Worm (Caenorhabditis elegans): Measurements from ENCODE around the gene ZK616.2.
"Not testable (repeated sequence)": the region's sequence is repeated elsewhere in the genome, so short reads cannot be mapped to it uniquely, and the experiment has no call there.

The ZK616.2 gene

ce11 chrIV:5397539-5397938 lies at the start of gene ZK616.2:
TSS of gene ZK616.2 (plus strand) at chrIV:5397839.
- no peak for TF ChIP-seq unc-120 (tag; optimal IDR thresholded peaks at IDR 0.05; ENCODE audit: poor library complexity, severe bottlenecking)
- no peak for TF ChIP-seq ham-2 (GFP tag; optimal IDR thresholded peaks at IDR 0.05)
- TF ChIP-seq cnd-1 (tag; optimal IDR thresholded peaks at IDR 0.05): no peak
- no peak for TF ChIP-seq mep-1 (tag; optimal IDR thresholded peaks at IDR 0.05)
- no peak for TF ChIP-seq elt-3 (tag; optimal IDR thresholded peaks at IDR 0.05)
- no peak for TF ChIP-seq lsy-2 (tag; optimal IDR thresholded peaks at IDR 0.05)
- no peak for TF ChIP-seq snpc-4 (tag; optimal IDR thresholded peaks at IDR 0.05)
- no peak for TF ChIP-seq ceh-43 (GFP tag; optimal IDR thresholded peaks at IDR 0.05)
- TF ChIP-seq lin-32 (GFP tag; optimal IDR thresholded peaks at IDR 0.05): no peak
- TF ChIP-seq flh-1 (GFP tag; optimal IDR thresholded peaks at IDR 0.05): no peak
- TF ChIP-seq bed-3 (GFP tag; optimal IDR thresholded peaks at IDR 0.05): no peak
- TF ChIP-seq mab-5 (tag; optimal IDR thresholded peaks at IDR 0.05): no peak
- no peak for TF ChIP-seq ces-1 (GFP tag; optimal IDR thresholded peaks at IDR 0.05)
- no peak for TF ChIP-seq blmp-1 (tag; optimal IDR thresholded peaks at IDR 0.05)
- TF ChIP-seq sptf-1 (tag; optimal IDR thresholded peaks at IDR 0.05): no peak

- TF ChIP-seq ceh-43, ham-2, ces-1 (GFP tag; optimal IDR thresholded peaks at IDR 0.05): not testable (repeated sequence)
These were observed 47.0 kb upstream of the ZK616.2 start, which contains the start of gene gba-4 for ce11 chrIV:5350480-5351193. TSS of gene gba-4 (minus strand) at chrIV:5350897.

- TF ChIP-seq ceh-39 (tag; optimal IDR thresholded peaks at IDR 0.05): no peak
- no peak for TF ChIP-seq mep-1 (tag; optimal IDR thresholded peaks at IDR 0.05)
- no peak for TF ChIP-seq mab-5 (tag; optimal IDR thresholded peaks at IDR 0.05)
- no peak for TF ChIP-seq ztf-11 (tag; optimal IDR thresholded peaks at IDR 0.05)
- TF ChIP-seq lin-13 (tag; optimal IDR thresholded peaks at IDR 0.05): no peak
- no peak for TF ChIP-seq lsy-2 (tag; optimal IDR thresholded peaks at IDR 0.05)
- no peak for TF ChIP-seq pha-4 (tag; optimal IDR thresholded peaks at IDR 0.05)
- no peak for TF ChIP-seq ces-1 (GFP tag; optimal IDR thresholded peaks at IDR 0.05)
- TF ChIP-seq ceh-43 (GFP tag; optimal IDR thresholded peaks at IDR 0.05): no peak
- no peak for TF ChIP-seq nhr-28 (tag; optimal IDR thresholded peaks at IDR 0.05)
- TF ChIP-seq mls-2 (tag; optimal IDR thresholded peaks at IDR 0.05): no peak
These were observed 44.3 kb upstream of the ZK616.2 start, which contains the start of gene Y4C6B.7 for ce11 chrIV:5353364-5353763. TSS of gene Y4C6B.7 (minus strand) at chrIV:5353464.

ce11 chrIV:5354124-5354523 lies 43.5 kb upstream of the ZK616.2 start, which contains the start of gene Y4C6B.1:
TSS of gene Y4C6B.1 (plus strand) at chrIV:5354488.
- peak; percentile 88 for TF ChIP-seq lsy-2 (tag; optimal IDR thresholded peaks at IDR 0.05)
- peak; percentile 18 for TF ChIP-seq mep-1 (tag; optimal IDR thresholded peaks at IDR 0.05)
- TF ChIP-seq nhr-76 (tag; optimal IDR thresholded peaks at IDR 0.05): no peak

ce11 chrIV:5354564-5354963 lies 43.1 kb upstream of the ZK616.2 start:
- TF ChIP-seq hlh-1 (tag; optimal IDR thresholded peaks at IDR 0.05): no peak
- no peak for TF ChIP-seq ztf-11 (tag; optimal IDR thresholded peaks at IDR 0.05)
- no peak for TF ChIP-seq unc-39 (tag; optimal IDR thresholded peaks at IDR 0.05)
- TF ChIP-seq sem-2 (GFP tag; optimal IDR thresholded peaks at IDR 0.05): no peak
- no peak for TF ChIP-seq ham-2 (GFP tag; optimal IDR thresholded peaks at IDR 0.05)
- no peak for TF ChIP-seq sptf-1 (tag; optimal IDR thresholded peaks at IDR 0.05)
- no peak for TF ChIP-seq lsy-2 (tag; optimal IDR thresholded peaks at IDR 0.05)
- no peak for TF ChIP-seq drap-1 (GFP tag; optimal IDR thresholded peaks at IDR 0.05)
- TF ChIP-seq flh-1 (GFP tag; optimal IDR thresholded peaks at IDR 0.05): no peak
- no peak for TF ChIP-seq blmp-1 (tag; optimal IDR thresholded peaks at IDR 0.05)
- no peak for TF ChIP-seq lin-13 (tag; optimal IDR thresholded peaks at IDR 0.05)
- no peak for TF ChIP-seq mls-2 (tag; optimal IDR thresholded peaks at IDR 0.05)

- TF ChIP-seq mab-5 (tag; optimal IDR thresholded peaks at IDR 0.05) (no peak), nhr-12 (tag; optimal IDR thresholded peaks at IDR 0.05) (no peak), unc-120 (tag; optimal IDR thresholded peaks at IDR 0.05; ENCODE audit: poor library complexity, severe bottlenecking) (no peak), nhr-2 (tag; optimal IDR thresholded peaks at IDR 0.05) (no peak), unc-39 (tag; optimal IDR thresholded peaks at IDR 0.05) (no peak), ztf-11 (tag; optimal IDR thresholded peaks at IDR 0.05) (no peak), cnd-1 (tag; optimal IDR thresholded peaks at IDR 0.05) (no peak), unc-62 (GFP tag; optimal IDR thresholded peaks at IDR 0.05) (no peak), lin-32 (GFP tag; optimal IDR thresholded peaks at IDR 0.05) (no peak), M03D4.4 (tag; optimal IDR thresholded peaks at IDR 0.05) (no peak)
These were observed 37.1 kb upstream of the ZK616.2 start, which contains the start of gene F41H10.5 for ce11 chrIV:5360533-5360932. TSS of gene F41H10.5 (plus strand) at chrIV:5360907.

All from whole organism, mixed stage, embryonic.